Worm (Caenorhabditis elegans): ENCODE results near the gene T03F6.10.

T03F6.10 gene

DNA sequence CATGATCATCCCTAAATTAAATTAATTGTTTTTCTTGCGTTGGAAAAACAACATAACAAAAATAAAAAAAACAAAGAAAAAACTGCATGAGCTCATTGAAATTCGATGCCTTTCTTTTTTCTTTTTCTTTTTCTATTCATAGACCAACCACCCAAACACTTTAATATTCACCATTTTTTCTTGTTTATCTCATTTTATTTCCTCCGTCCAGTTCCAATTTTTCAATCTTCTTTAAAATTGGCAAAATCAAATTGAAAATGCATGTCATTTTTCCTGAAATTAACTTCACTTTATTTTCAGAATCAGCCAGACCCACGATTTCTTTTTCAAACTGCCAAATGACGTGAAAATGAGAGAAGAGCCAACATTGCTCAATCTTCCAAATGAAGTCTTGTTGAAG lies 7.7 kb upstream of the T03F6.10 start, which contains the start of gene T03F6.4:
T03F6.4 (plus strand) TSS at position 301 of the 400 bp plus-strand sequence.
- TF ChIP-seq ceh-44 (GFP tag; IDR thresholded peaks at IDR 0.05) (no peak), ceh-28 (tag; optimal IDR thresholded peaks at IDR 0.05) (no peak), egl-27 (tag; optimal IDR thresholded peaks at IDR 0.05) (no peak), zfp-2 (tag; optimal IDR thresholded peaks at IDR 0.05) (no peak), hlh-11 (tag; optimal IDR thresholded peaks at IDR 0.05) (no peak), mdl-1 (tag; optimal IDR thresholded peaks at IDR 0.05) (no peak), Y48G9A.11 (GFP tag; IDR thresholded peaks at IDR 0.05) (no peak), lin-39 (tag; optimal IDR thresholded peaks at IDR 0.05) (no peak), lsy-2 (tag; optimal IDR thresholded peaks at IDR 0.05) (no peak), ceh-82 (tag; optimal IDR thresholded peaks at IDR 0.05) (no peak), T26A8.4 (GFP tag; IDR thresholded peaks at IDR 0.05) (no peak), ceh-32 (tag; optimal IDR thresholded peaks at IDR 0.05; ENCODE audit: poor library complexity) (no peak), Y75B8A.6 (GFP tag; IDR thresholded peaks at IDR 0.05) (no peak), lim-7 (GFP tag; IDR thresholded peaks at IDR 0.05) (no peak), jun-1 (tag; optimal IDR thresholded peaks at IDR 0.05) (no peak), nhr-25 (tag; optimal IDR thresholded peaks at IDR 0.05; ENCODE audit: borderline replicate concordance, insufficient read depth) (no peak), ces-1 (GFP tag; optimal IDR thresholded peaks at IDR 0.05) (no peak), hif-1 (tag; optimal IDR thresholded peaks at IDR 0.05) (no peak), hlh-30 (tag; optimal IDR thresholded peaks at IDR 0.05; ENCODE audit: insufficient read depth) (no peak), aly-2 (tag; optimal IDR thresholded peaks at IDR 0.05) (no peak)

DNA sequence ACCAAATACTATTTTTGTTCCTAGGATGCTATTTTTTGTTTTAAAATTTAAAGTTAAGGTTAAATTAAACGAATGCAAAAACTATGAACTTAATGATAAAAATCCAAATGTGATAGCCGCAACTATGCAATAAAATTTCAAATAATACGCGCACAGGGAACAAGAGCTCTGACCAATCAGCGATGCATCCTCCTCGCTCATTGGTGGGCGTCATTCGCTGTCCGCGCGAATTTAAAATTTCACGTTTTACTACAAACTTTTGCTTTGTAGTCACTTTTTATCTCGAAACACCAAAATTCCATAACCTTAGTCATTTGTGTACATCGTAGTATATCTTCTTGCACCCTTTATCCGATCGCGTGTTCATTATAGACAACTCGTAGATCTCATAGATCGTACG lies 5.0 kb upstream of the T03F6.10 start:
- TF ChIP-seq T26A8.4 (GFP tag; IDR thresholded peaks at IDR 0.05) (no peak), fos-1 (tag; optimal IDR thresholded peaks at IDR 0.05) (no peak), vab-7 (GFP tag; IDR thresholded peaks at IDR 0.05) (no peak), spr-1 (tag; optimal IDR thresholded peaks at IDR 0.05) (no peak), zip-11 (GFP tag; IDR thresholded peaks at IDR 0.05) (no peak), F37D6.2 (tag; optimal IDR thresholded peaks at IDR 0.05) (no peak), lin-29 (GFP tag; IDR thresholded peaks at IDR 0.05) (no peak), unc-62 (GFP tag; optimal IDR thresholded peaks at IDR 0.05 in 1 of 2) (no peak), unc-62 (tag; optimal IDR thresholded peaks at IDR 0.05) (no peak), lsy-2 (tag; optimal IDR thresholded peaks at IDR 0.05) (no peak), nhr-41 (GFP tag; IDR thresholded peaks at IDR 0.05) (no peak), nhr-42 (GFP tag; IDR thresholded peaks at IDR 0.05) (no peak), mdl-1 (tag; optimal IDR thresholded peaks at IDR 0.05) (no peak), nhr-10 (tag; optimal IDR thresholded peaks at IDR 0.05) (no peak), Y105C5A.15 (GFP tag; IDR thresholded peaks at IDR 0.05) (no peak), pha-4 (GFP tag; IDR thresholded peaks at IDR 0.05) (no peak), pha-4 (tag; optimal IDR thresholded peaks at IDR 0.05) (no peak), duxl-1 (tag; optimal IDR thresholded peaks at IDR 0.05; ENCODE audit: poor library complexity) (no peak), aly-2 (tag; optimal IDR thresholded peaks at IDR 0.05) (no peak)

DNA sequence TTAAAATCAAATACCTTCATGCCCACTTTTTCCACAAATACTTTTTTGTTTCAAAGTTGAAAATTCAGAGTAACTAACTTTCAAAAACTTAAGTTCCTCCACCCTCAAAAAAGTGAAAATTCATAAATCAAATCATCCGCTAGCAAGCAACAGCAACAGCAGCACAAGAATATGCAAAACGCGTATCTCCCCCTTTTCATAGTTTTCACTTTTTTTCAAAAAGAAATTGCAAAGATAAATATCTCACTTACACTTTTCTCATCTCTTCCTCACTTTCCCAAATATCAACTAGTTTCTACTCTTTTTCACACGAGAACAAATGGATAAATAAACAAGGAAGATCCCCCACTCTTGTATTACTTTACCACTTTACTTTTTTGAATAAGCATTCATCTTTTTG lies 3.5 kb upstream of the T03F6.10 start:
- TF ChIP-seq Y5F2A.4 (GFP tag; optimal IDR thresholded peaks at IDR 0.05) (no peak), tag-97 (GFP tag; IDR thresholded peaks at IDR 0.05) (no peak)

DNA sequence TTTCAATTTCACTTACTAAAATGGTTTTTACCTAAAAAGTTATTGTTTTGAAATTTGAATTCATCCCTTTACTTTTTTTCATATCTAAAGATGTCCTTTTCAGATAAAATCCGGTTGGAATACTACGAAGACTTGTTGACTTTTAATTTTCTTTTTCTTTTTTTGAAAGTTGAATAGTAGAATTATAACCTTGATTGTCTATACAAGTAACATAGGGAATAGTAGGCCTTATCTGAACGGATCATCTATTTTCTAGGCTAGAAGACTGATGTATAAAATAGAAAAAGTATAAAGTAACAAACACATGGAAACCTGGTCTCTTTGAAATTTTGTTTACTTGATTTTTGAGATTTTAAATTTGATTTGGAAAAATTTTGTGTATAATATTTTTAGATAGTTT lies 2.7 kb upstream of the T03F6.10 start:
- TF ChIP-seq ZK337.2 (GFP tag; IDR thresholded peaks at IDR 0.05) (no peak), zfp-3 (GFP tag; conservative IDR thresholded peaks at IDR 0.05) (no peak), fos-1 (tag; optimal IDR thresholded peaks at IDR 0.05) (no peak)

All from whole organism, L4 larva.